Fruit fly (Drosophila melanogaster): ENCODE data around the gene CG31097.

The CG31097 gene

dm6 chr3R:25247379-25247869 lies 50.2 kb downstream of the CG31097 start, which contains the start of the genes RpS27 and Nup37 (continued):
- TF ChIP-seq CG6813 (GFP tag; optimal IDR thresholded peaks at IDR 0.05) (peak; percentile 98), CG7839 (tag; optimal IDR thresholded peaks at IDR 0.05) (peak; percentile 96), H15 (GFP tag; IDR thresholded peaks at IDR 0.05) (peak; percentile 97), bowl (GFP tag; IDR thresholded peaks at IDR 0.05) (peak; percentile 88), stwl (tag; optimal IDR thresholded peaks at IDR 0.05) (peak; percentile 95), bab2 (GFP tag; optimal IDR thresholded peaks at IDR 0.05) (peak; percentile 97), ken (GFP tag; IDR thresholded peaks at IDR 0.05) (peak; percentile 99), CG6683 (GFP tag; optimal IDR thresholded peaks at IDR 0.05) (peak; percentile 94), sd (tag; optimal IDR thresholded peaks at IDR 0.05) (peak; percentile 83), CG14710 (tag; optimal IDR thresholded peaks at IDR 0.05) (peak; percentile 97), Eip74EF (GFP tag; optimal IDR thresholded peaks at IDR 0.05) (peak in 1 of 2 experiments; percentile 93), CG4360 (GFP tag; IDR thresholded peaks at IDR 0.05) (peak; percentile 67), CG3995 (GFP tag; optimal IDR thresholded peaks at IDR 0.05) (peak; percentile 89), CG14014 (GFP tag; IDR thresholded peaks at IDR 0.05) (peak; percentile 95), twi (tag; optimal IDR thresholded peaks at IDR 0.05) (peak; percentile 93), CG6175 (GFP tag; IDR thresholded peaks at IDR 0.05) (peak; percentile 98), sima (GFP tag; optimal IDR thresholded peaks at IDR 0.05) (peak; percentile 97), NFAT (GFP tag; IDR thresholded peaks at IDR 0.05) (peak; percentile 99), CG32532 (GFP tag; IDR thresholded peaks at IDR 0.05) (peak; percentile 98), dan (GFP tag; IDR thresholded peaks at IDR 0.05) (no peak; the same call in 1 of the 2 replicates), aop (GFP tag; IDR thresholded peaks at IDR 0.05) (peak; percentile 80; the same call in 1 of the 2 replicates), Med (GFP tag) (peak; percentile 100), CG14667 (GFP tag; IDR thresholded peaks at IDR 0.05) (peak; percentile 93), CG10959 (GFP tag; IDR thresholded peaks at IDR 0.05) (peak; percentile 95), pho (GFP tag; optimal IDR thresholded peaks at IDR 0.05) (peak; percentile 99), Taf1 (GFP tag; IDR thresholded peaks at IDR 0.05) (peak; percentile 81; the same call in 1 of the 2 replicates), Xbp1 (GFP tag; optimal IDR thresholded peaks at IDR 0.05) (peak; percentile 98), CG3847 (GFP tag; IDR thresholded peaks at IDR 0.05) (peak; percentile 98), lmd (GFP tag; IDR thresholded peaks at IDR 0.05) (peak; percentile 95), hth (optimal IDR thresholded peaks at IDR 0.05) (no peak), CG6254 (GFP tag; optimal IDR thresholded peaks at IDR 0.05) (peak; percentile 89), tna (GFP tag; IDR thresholded peaks at IDR 0.05; ENCODE audit: partially characterized antibody) (no peak), CG7556 (GFP tag; optimal IDR thresholded peaks at IDR 0.05) (peak; percentile 93), CG1603 (tag; optimal IDR thresholded peaks at IDR 0.05) (peak; percentile 98), ac (GFP tag; optimal IDR thresholded peaks at IDR 0.05) (peak; percentile 99), Ets65A (GFP tag) (peak; percentile 100), CG13123 (GFP tag; optimal IDR thresholded peaks at IDR 0.05) (peak; percentile 100), CG12769 (tag; optimal IDR thresholded peaks at IDR 0.05) (peak; percentile 98), CG2202 (tag; optimal IDR thresholded peaks at IDR 0.05) (peak; percentile 96), CG10543 (GFP tag; optimal IDR thresholded peaks at IDR 0.05) (peak; percentile 100), cato (GFP tag; optimal IDR thresholded peaks at IDR 0.05; ENCODE audit: borderline replicate concordance) (peak; percentile 96), Jarid2 (GFP tag; optimal IDR thresholded peaks at IDR 0.05) (peak; percentile 94)
